Fruit fly (Drosophila melanogaster) whole organism, wandering third instar larva: ENCODE results near the gene Sptz.

Experiments used
- Abd-B ChIP-seq: fragments of >200 bp; optimal IDR thresholded peaks from 2 replicates; lab custom pipeline; 2017; ENCODE audit warnings: missing biosample characterization, missing genetic modification characterization
- CG32264 ChIP-seq: fragments of 200-800 bp; sonication (Bioruptor generic); optimal IDR thresholded peaks from 2 replicates; lab custom pipeline; 2016; ENCODE audit warnings: missing biosample characterization, missing genetic modification characterization
- CrebA ChIP-seq: fragments of 200-800 bp; sonication (Bioruptor generic); optimal IDR thresholded peaks from 2 replicates; lab custom pipeline; 2016; ENCODE audit warnings: missing biosample characterization, mild to moderate bottlenecking, missing genetic modification characterization, borderline replicate concordance
- Dfd ChIP-seq: fragments of >200 bp; optimal IDR thresholded peaks from 2 replicates; lab custom pipeline; 2017; ENCODE audit warnings: missing biosample characterization, missing genetic modification characterization
- Dif ChIP-seq: fragments of 200-275, 200-300 bp; sonication (Bioruptor generic); optimal IDR thresholded peaks from 2 replicates; lab custom pipeline; 2018; ENCODE audit warnings: missing biosample characterization, missing genetic modification characterization; ENCODE audit not compliant: partially characterized antibody
- HLH106 ChIP-seq: fragments of 200-800 bp; optimal IDR thresholded peaks from 3 replicates; lab custom pipeline; 2019; ENCODE audit warnings: missing biosample characterization, mild to moderate bottlenecking, missing genetic modification characterization, moderate library complexity
- Hnf4 ChIP-seq: fragments of 200-800 bp; sonication (Bioruptor generic); optimal IDR thresholded peaks from 2 replicates; lab custom pipeline; 2016; ENCODE audit warnings: missing biosample characterization, mild to moderate bottlenecking, missing genetic modification characterization
- Hr78 ChIP-seq: fragments of >200 bp; optimal IDR thresholded peaks from 2 replicates; lab custom pipeline; 2017; ENCODE audit warnings: missing biosample characterization, missing genetic modification characterization
- Hr83 ChIP-seq: fragments of 200-300 bp; sonication (Bioruptor generic); optimal IDR thresholded peaks from 2 replicates; lab custom pipeline; 2016; ENCODE audit warnings: missing biosample characterization, mild to moderate bottlenecking, missing genetic modification characterization, moderate library complexity; ENCODE audit not compliant: poor library complexity, severe bottlenecking
- Jra ChIP-seq: sonication (Bioruptor generic); optimal IDR thresholded peaks from 2 replicates; lab custom pipeline; 2016; ENCODE audit warnings: missing biosample characterization, missing genetic modification characterization
- Mio ChIP-seq: sonication (Bioruptor generic); optimal IDR thresholded peaks from 2 replicates; lab custom pipeline; 2016; ENCODE audit warnings: missing biosample characterization, missing genetic modification characterization
- Myc ChIP-seq: fragments of >200 bp; optimal IDR thresholded peaks from 2 replicates; lab custom pipeline; 2017
- OdsH ChIP-seq: fragments of 200-800 bp; sonication (Bioruptor generic); optimal IDR thresholded peaks from 2 replicates; lab custom pipeline; 2016; ENCODE audit warnings: missing biosample characterization, mild to moderate bottlenecking, missing genetic modification characterization
- Rel ChIP-seq, 2 experiments: fragments of 200-800 bp; sonication (Bioruptor generic) in 1 of 2; optimal IDR thresholded peaks; 2 replicates in 1 of 2; 3 replicates in 1 of 2; lab custom pipeline; 2016 to 2019; ENCODE audit warnings: mild to moderate bottlenecking in 2 of 2, missing biosample characterization in 2 of 2, missing genetic modification characterization in 2 of 2, moderate library complexity in 1 of 2
- Sp1 ChIP-seq: fragments of 200-800 bp; sonication (Bioruptor generic); optimal IDR thresholded peaks from 3 replicates; lab custom pipeline; 2019; ENCODE audit warnings: missing biosample characterization, mild to moderate bottlenecking, missing genetic modification characterization, moderate library complexity
- Vsx2 ChIP-seq: fragments of 200-300, 225-300 bp; sonication (Bioruptor generic); optimal IDR thresholded peaks from 2 replicates; lab custom pipeline; 2018; ENCODE audit warnings: missing biosample characterization, missing genetic modification characterization; ENCODE audit not compliant: partially characterized antibody
- brk ChIP-seq: fragments of 200-800 bp; sonication (Bioruptor generic); optimal IDR thresholded peaks from 2 replicates; lab custom pipeline; 2016; ENCODE audit warnings: missing biosample characterization, mild to moderate bottlenecking, missing genetic modification characterization
- dl ChIP-seq, 2 experiments: fragments of 175-275, 200-275 bp in 1 of 2; fragments of 200-275 bp in 1 of 2; sonication (Bioruptor generic); optimal IDR thresholded peaks; lab custom pipeline; 2018; ENCODE audit warnings: mild to moderate bottlenecking in 2 of 2, missing biosample characterization in 2 of 2, missing genetic modification characterization in 2 of 2, moderate library complexity in 2 of 2; ENCODE audit not compliant: partially characterized antibody in 2 of 2, insufficient read depth in 1 of 2
- dmrt93B ChIP-seq: fragments of 200-800 bp; sonication (Bioruptor generic); optimal IDR thresholded peaks from 2 replicates; lab custom pipeline; 2018; ENCODE audit warnings: missing biosample characterization, mild to moderate bottlenecking, missing genetic modification characterization
- dsf ChIP-seq: sonication (Bioruptor generic); optimal IDR thresholded peaks from 2 replicates; lab custom pipeline; 2016; ENCODE audit warnings: missing biosample characterization, missing genetic modification characterization, borderline replicate concordance
- ey ChIP-seq: fragments of 200-800 bp; sonication (Bioruptor generic); optimal IDR thresholded peaks from 2 replicates; lab custom pipeline; 2016; ENCODE audit warnings: missing biosample characterization, missing genetic modification characterization
- foxo ChIP-seq, 2 experiments: fragments of 200-800 bp; sonication (Bioruptor generic); optimal IDR thresholded peaks; 2 replicates in 1 of 2; 3 replicates in 1 of 2; lab custom pipeline; 2016 to 2017; ENCODE audit warnings: missing biosample characterization in 2 of 2, missing genetic modification characterization in 2 of 2
- fru ChIP-seq: fragments of 200-800 bp; sonication (Bioruptor generic); optimal IDR thresholded peaks from 3 replicates; lab custom pipeline; 2016; ENCODE audit warnings: missing biosample characterization, mild to moderate bottlenecking, missing genetic modification characterization
- jim ChIP-seq: fragments of 175-275, 200-325 bp; sonication (Bioruptor generic); optimal IDR thresholded peaks from 2 replicates; lab custom pipeline; 2016; ENCODE audit warnings: missing biosample characterization, mild to moderate bottlenecking, missing genetic modification characterization
- lola ChIP-seq: fragments of >200 bp; optimal IDR thresholded peaks from 2 replicates; lab custom pipeline; 2017; ENCODE audit warnings: missing biosample characterization, missing genetic modification characterization
- pan ChIP-seq: fragments of >200 bp; optimal IDR thresholded peaks from 2 replicates; lab custom pipeline; 2017
- psq ChIP-seq: fragments of 200-800 bp; sonication (Bioruptor generic); optimal IDR thresholded peaks from 3 replicates; lab custom pipeline; 2017; ENCODE audit warnings: missing biosample characterization, mild to moderate bottlenecking, missing genetic modification characterization, moderate library complexity
- rgr ChIP-seq: fragments of 200-800 bp; sonication (Bioruptor generic); optimal IDR thresholded peaks from 3 replicates; lab custom pipeline; 2016; ENCODE audit warnings: missing biosample characterization, mild to moderate bottlenecking, missing genetic modification characterization
- sage ChIP-seq: fragments of 200-800 bp; sonication (Bioruptor generic); optimal IDR thresholded peaks from 2 replicates; lab custom pipeline; 2016; ENCODE audit warnings: missing biosample characterization, mild to moderate bottlenecking, missing genetic modification characterization
- sv ChIP-seq: fragments of 200-800 bp; sonication (Bioruptor generic); optimal IDR thresholded peaks from 3 replicates; lab custom pipeline; 2016; ENCODE audit warnings: missing biosample characterization, missing genetic modification characterization
- tai ChIP-seq: sonication (Bioruptor generic); optimal IDR thresholded peaks from 2 replicates; lab custom pipeline; 2016; ENCODE audit warnings: missing biosample characterization, missing genetic modification characterization
- usp ChIP-seq: fragments of >200 bp; optimal IDR thresholded peaks from 2 replicates; lab custom pipeline; 2017; ENCODE audit warnings: missing biosample characterization, missing genetic modification characterization

The Sptz gene

DNA sequence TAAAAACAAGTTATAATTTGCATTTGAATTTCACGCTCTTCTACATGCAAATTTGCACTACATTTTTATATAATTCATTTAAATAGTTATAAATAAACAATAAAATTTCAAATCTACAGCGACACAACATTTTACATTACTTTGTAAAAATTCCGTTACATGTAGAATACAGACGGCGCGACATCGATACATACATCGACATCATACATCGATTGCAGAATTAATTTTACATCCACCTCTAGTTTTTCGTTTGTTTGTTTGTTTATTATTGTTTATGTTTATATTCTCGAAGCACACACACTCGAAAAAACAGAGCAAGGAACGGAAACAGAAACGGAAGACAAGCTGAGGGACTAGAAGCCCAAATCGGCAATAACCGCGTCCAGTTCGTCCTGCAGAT, 15.6 kb downstream of the Sptz start, which contains the start of gene CG17230:
CG17230 (plus strand) TSS at position 258 of the 400 bp plus-strand sequence.
- TF ChIP-seq tai (GFP tag; lab: Kevin White, UChicago) (no peak), fru (GFP tag; lab: Kevin White, UChicago) (no peak), Mio (GFP tag; lab: Kevin White, UChicago) (no peak), dmrt93B (GFP tag; lab: Kevin White, UChicago) (no peak), Jra (GFP tag; lab: Kevin White, UChicago) (no peak), Vsx2 (GFP tag; lab: Kevin White, UChicago) (no peak), usp (GFP tag; lab: Kevin White, UChicago) (no peak), Sp1 (no peak), Hnf4 (no peak), sv (GFP tag; lab: Kevin White, UChicago) (no peak), dl (GFP tag; optimal IDR thresholded peaks at IDR 0.05; lab: Kevin White, UChicago; ENCODE audit: insufficient read depth in 1 of 2, partially characterized antibody in 2 of 2) (no peak)

DNA sequence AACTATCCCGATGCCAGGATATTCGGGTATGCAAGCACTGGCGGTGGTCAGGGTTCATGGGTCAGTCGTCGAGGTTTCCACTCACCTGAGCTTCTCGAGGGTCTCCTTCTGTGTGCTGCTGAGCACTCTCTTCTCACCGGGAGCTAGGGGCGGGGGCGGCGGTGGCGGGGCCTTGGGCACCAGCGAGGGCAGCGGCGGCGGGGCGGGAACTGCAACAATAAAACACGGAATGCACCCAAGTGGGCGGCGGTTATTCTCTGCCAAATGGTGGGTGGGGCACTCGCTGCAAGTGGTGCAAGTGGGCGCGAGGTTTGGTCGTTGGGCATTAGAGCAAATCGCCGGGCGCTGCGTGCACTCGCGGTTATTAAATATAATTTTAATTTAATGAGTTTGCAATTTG, 19.1 kb downstream of the Sptz start:
- no peak for TF ChIP-seq sv (GFP tag; lab: Kevin White, UChicago)
- peak; percentile 93 for TF ChIP-seq Dfd (GFP tag; lab: Kevin White, UChicago)

DNA sequence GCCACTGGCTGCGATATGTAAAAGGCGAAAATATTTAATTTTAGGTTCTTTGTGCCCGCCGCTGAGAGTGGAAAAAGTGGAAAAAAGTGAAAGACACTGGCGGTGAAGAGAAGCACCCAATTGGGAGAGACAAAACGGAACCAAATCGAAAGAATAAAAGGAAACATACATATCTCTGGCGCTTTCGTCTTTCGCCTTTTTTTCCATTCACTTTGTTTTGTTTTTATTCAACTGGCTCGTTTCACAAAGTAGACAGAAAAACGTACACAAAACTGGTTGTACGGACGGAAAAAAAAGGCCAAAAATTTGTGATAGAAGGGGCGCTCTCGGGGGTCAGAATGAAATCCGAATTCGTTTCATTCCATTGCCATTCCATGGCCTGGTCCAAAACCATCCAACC, 27.8 kb downstream of the Sptz start:
- no peak for TF ChIP-seq OdsH
- no peak for TF ChIP-seq dsf
- TF ChIP-seq Rel (GFP tag; optimal IDR thresholded peaks at IDR 0.05; lab: Kevin White, UChicago) = no peak
- TF ChIP-seq Rel (tag; optimal IDR thresholded peaks at IDR 0.05; lab: Kevin White, UChicago) = peak; percentile 15
- no peak for TF ChIP-seq ey (GFP tag; lab: Kevin White, UChicago)
- TF ChIP-seq Sp1 = peak; percentile 64
- no peak for TF ChIP-seq foxo (GFP tag; optimal IDR thresholded peaks at IDR 0.05; lab: Kevin White, UChicago)
- peak; percentile 72 for TF ChIP-seq jim (GFP tag; lab: Kevin White, UChicago)
- TF ChIP-seq Dfd (GFP tag; lab: Kevin White, UChicago) = no peak
- peak; percentile 25 for TF ChIP-seq Vsx2 (GFP tag; lab: Kevin White, UChicago)
- no peak for TF ChIP-seq CG32264
- TF ChIP-seq psq = peak; percentile 90
- TF ChIP-seq brk (GFP tag; lab: Kevin White, UChicago) = peak; percentile 50
- peak; percentile 59 for TF ChIP-seq CrebA
- TF ChIP-seq Mio (GFP tag; lab: Kevin White, UChicago) = no peak
- no peak for TF ChIP-seq sage (GFP tag; lab: Kevin White, UChicago)
- no peak for TF ChIP-seq usp (GFP tag; lab: Kevin White, UChicago)
- TF ChIP-seq rgr (GFP tag; lab: Kevin White, UChicago) = no peak
- TF ChIP-seq dmrt93B (GFP tag; lab: Kevin White, UChicago) = no peak
- TF ChIP-seq Hr83 (GFP tag; lab: Kevin White, UChicago) = no peak
- no peak for TF ChIP-seq Abd-B (GFP tag; lab: Kevin White, UChicago)
- TF ChIP-seq HLH106 (tag; lab: Kevin White, UChicago) = no peak
- TF ChIP-seq Dif (GFP tag; lab: Kevin White, UChicago) = peak; percentile 13

DNA sequence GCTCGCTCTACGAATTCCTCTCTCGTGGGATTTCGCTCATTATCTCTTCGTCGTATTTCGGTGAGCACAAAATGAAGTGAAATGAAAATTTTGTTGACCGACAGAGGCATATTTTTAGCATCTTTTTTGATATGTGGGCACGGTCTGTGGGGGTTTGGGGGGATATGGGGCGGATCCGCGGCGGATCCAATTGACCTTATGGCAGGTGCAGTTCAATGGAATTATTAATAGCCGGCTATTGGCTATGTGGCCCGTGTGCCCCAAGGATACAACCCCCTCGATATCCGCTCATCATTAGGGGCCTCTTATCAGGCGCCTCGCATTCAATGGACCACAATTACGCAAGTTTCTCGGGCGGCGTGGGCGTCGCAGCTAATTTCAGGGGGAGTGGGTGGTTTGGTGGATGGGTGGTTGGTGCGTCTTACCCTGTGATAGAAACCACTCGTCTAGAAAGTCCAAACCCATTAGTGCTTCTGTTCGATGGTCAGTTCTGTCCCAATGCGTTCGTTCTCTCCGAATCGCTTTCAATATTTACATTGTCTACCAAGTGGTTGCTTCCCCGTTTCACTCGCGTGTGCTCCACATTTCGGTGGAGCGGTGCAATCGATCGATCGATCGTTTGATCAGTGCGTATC, 29.4 kb downstream of the Sptz start, which contains the start of gene sals:
sals (minus strand) TSS at position 585 of the 635 bp plus-strand sequence.
- TF ChIP-seq rgr (GFP tag; lab: Kevin White, UChicago) = no peak
- no peak for TF ChIP-seq Dif (GFP tag; lab: Kevin White, UChicago)
- TF ChIP-seq CG32264 = no peak
- no peak for TF ChIP-seq brk (GFP tag; lab: Kevin White, UChicago)
- TF ChIP-seq pan = no peak
- TF ChIP-seq Hr78 (GFP tag; lab: Kevin White, UChicago) = no peak
- no peak for TF ChIP-seq Myc (lab: Kevin White, UChicago)
- TF ChIP-seq usp (GFP tag; lab: Kevin White, UChicago) = no peak
- TF ChIP-seq sage (GFP tag; lab: Kevin White, UChicago) = no peak
- no peak for TF ChIP-seq Mio (GFP tag; lab: Kevin White, UChicago)
- TF ChIP-seq dmrt93B (GFP tag; lab: Kevin White, UChicago) = no peak
- TF ChIP-seq psq = no peak
- no peak for TF ChIP-seq tai (GFP tag; lab: Kevin White, UChicago)
- TF ChIP-seq Hnf4 = no peak
- TF ChIP-seq Dfd (GFP tag; lab: Kevin White, UChicago) = no peak
- no peak for TF ChIP-seq fru (GFP tag; lab: Kevin White, UChicago)
- no peak for TF ChIP-seq lola (GFP tag; lab: Kevin White, UChicago)
